Fruit fly (Drosophila melanogaster) whole organism: ENCODE data around the gene CG7920.

ENCODE experiments used
- CG8478 ChIP-seq: fragments of >200 bp; optimal IDR thresholded peaks from 2 replicates; lab custom pipeline; 2018; ENCODE audit warnings: inconsistent platforms
- Dll ChIP-seq: fragments of >200 bp; optimal IDR thresholded peaks from 2 replicates; lab custom pipeline; 2017
- pan ChIP-seq: fragments of >200 bp; optimal IDR thresholded peaks from 2 replicates; lab custom pipeline; 2017
- psq ChIP-seq: fragments of >200 bp; optimal IDR thresholded peaks from 2 replicates; lab custom pipeline; 2017
- usp ChIP-seq: fragments of >200 bp; optimal IDR thresholded peaks from 2 replicates; lab custom pipeline; 2017; ENCODE audit warnings: missing biosample characterization, missing genetic modification characterization, mixed read lengths

- TF ChIP-seq usp (no peak), psq (lab: Kevin White, UChicago) (no peak), Dll (lab: Kevin White, UChicago) (no peak), pan (lab: Kevin White, UChicago) (no peak), CG8478 (lab: Kevin White, UChicago) (no peak)
Observed at dm6 chr3R:30005332-30005979, 9.6 kb downstream of the CG7920 start.
